Fruit fly (Drosophila melanogaster) whole organism, pupa: Measurements from ENCODE around the gene RpS25.

ENCODE experiments used
- CG10348 ChIP-seq: fragments of 200-800 bp; sonication (Bioruptor generic); IDR thresholded peaks from 2 replicates; pipeline ENCODE4 v1.3.6; 2022; ENCODE audit warnings: missing biosample characterization, missing genetic modification characterization
- CG12605 ChIP-seq: fragments of 200-800 bp; sonication (Bioruptor generic); IDR thresholded peaks from 2 replicates; pipeline ENCODE4 v1.3.6; 2022; ENCODE audit warnings: missing biosample characterization, missing genetic modification characterization
- CG13204 ChIP-seq: fragments of 200-800 bp; sonication (Bioruptor generic); optimal IDR thresholded peaks from 2 replicates; lab custom pipeline; 2018; ENCODE audit warnings: missing biosample characterization, mild to moderate bottlenecking, missing genetic modification characterization, moderate library complexity
- CG14655 ChIP-seq: fragments of 200-800 bp; sonication (Bioruptor generic); optimal IDR thresholded peaks from 3 replicates; lab custom pipeline; 2017; ENCODE audit warnings: mild to moderate bottlenecking, missing biosample characterization, missing genetic modification reagents, missing genetic modification characterization
- CG15710 ChIP-seq: fragments of 200-800 bp; sonication (Bioruptor generic); optimal IDR thresholded peaks from 2 replicates; lab custom pipeline; 2018; ENCODE audit warnings: missing biosample characterization, mild to moderate bottlenecking, missing genetic modification characterization, moderate library complexity
- CG17806 ChIP-seq: fragments of 200-800 bp; sonication (Bioruptor generic); optimal IDR thresholded peaks from 2 replicates; lab custom pipeline; 2018; ENCODE audit warnings: missing biosample characterization, mild to moderate bottlenecking, missing genetic modification characterization, moderate library complexity
- CG32121 ChIP-seq: fragments of 200-800 bp; sonication (Bioruptor generic); IDR thresholded peaks from 2 replicates; pipeline ENCODE4 v1.3.6; 2022; ENCODE audit warnings: missing biosample characterization, missing genetic modification characterization
- CG34367 ChIP-seq: fragments of 200-800 bp; sonication (Bioruptor generic); optimal IDR thresholded peaks from 2 replicates; lab custom pipeline; 2018; ENCODE audit warnings: missing biosample characterization, mild to moderate bottlenecking, missing genetic modification characterization
- CG4496 ChIP-seq: fragments of 200-800 bp; sonication (Bioruptor generic); IDR thresholded peaks from 3 replicates; pipeline ENCODE4 v1.3.6; 2022; ENCODE audit warnings: missing biosample characterization, missing genetic modification characterization
- CG8159 ChIP-seq: fragments of 200-800 bp; sonication (Bioruptor generic); optimal IDR thresholded peaks from 3 replicates; lab custom pipeline; 2018; ENCODE audit warnings: missing biosample characterization, mild to moderate bottlenecking, missing genetic modification characterization, moderate library complexity
- CG8301 ChIP-seq: fragments of 200-800 bp; sonication (Bioruptor generic); optimal IDR thresholded peaks from 2 replicates; lab custom pipeline; 2018; ENCODE audit warnings: missing biosample characterization, mild to moderate bottlenecking, missing genetic modification characterization
- CG9948 ChIP-seq: fragments of 200-800 bp; sonication (Bioruptor generic); optimal IDR thresholded peaks from 2 replicates; lab custom pipeline; 2018; ENCODE audit warnings: missing biosample characterization, mild to moderate bottlenecking, missing genetic modification characterization, moderate library complexity
- D1 ChIP-seq: fragments of 200-800 bp; sonication (Bioruptor generic); optimal IDR thresholded peaks from 2 replicates; lab custom pipeline; 2018; ENCODE audit warnings: missing biosample characterization, mild to moderate bottlenecking, missing genetic modification characterization, moderate library complexity
- EcR ChIP-seq: fragments of 200-800 bp; sonication (Bioruptor generic); optimal IDR thresholded peaks from 3 replicates; lab custom pipeline; 2019; ENCODE audit warnings: missing biosample characterization, missing genetic modification characterization, mild to moderate bottlenecking, moderate library complexity, missing genetic modification reagents
- Ets98B ChIP-seq: fragments of 200-800 bp; sonication (Bioruptor generic); IDR thresholded peaks from 2 replicates; pipeline ENCODE4 v1.3.6; 2022; ENCODE audit warnings: missing biosample characterization, missing genetic modification characterization
- Pif1A ChIP-seq: fragments of 200-800 bp; sonication (Bioruptor generic); optimal IDR thresholded peaks from 3 replicates; lab custom pipeline; 2016; ENCODE audit warnings: missing biosample characterization, missing genetic modification characterization
- Pif1B ChIP-seq: fragments of 200-800 bp; sonication (Bioruptor generic); optimal IDR thresholded peaks from 3 replicates; lab custom pipeline; 2016; ENCODE audit warnings: missing biosample characterization, missing genetic modification characterization
- Snoo ChIP-seq: fragments of 200-800 bp; sonication (Bioruptor generic); optimal IDR thresholded peaks from 3 replicates; lab custom pipeline; 2017; ENCODE audit warnings: missing biosample characterization, mild to moderate bottlenecking, missing genetic modification characterization, inconsistent platforms
- fd96Ca ChIP-seq: fragments of 200-800 bp; sonication (Bioruptor generic); IDR thresholded peaks from 3 replicates; pipeline ENCODE4 v1.3.6; 2022; ENCODE audit warnings: missing biosample characterization, missing genetic modification characterization
- gl ChIP-seq: fragments of 200-800 bp; sonication (Bioruptor generic); optimal IDR thresholded peaks from 2 replicates; lab custom pipeline; 2018; ENCODE audit warnings: missing biosample characterization, mild to moderate bottlenecking, missing genetic modification characterization
- rn ChIP-seq: fragments of 200-800 bp; sonication (Bioruptor generic); IDR thresholded peaks from 2 replicates; pipeline ENCODE4 v1.3.6; 2022; ENCODE audit warnings: missing biosample characterization, missing genetic modification characterization

RpS25 gene

dm6 chr3R:11221437-11222230, 5.5 kb upstream of the RpS25 start, which contains the start of the genes CG6693 and RpL3:
CG6693 (minus strand) TSS chr3R:11221639.
RpL3 (plus strand) TSS chr3R:11221894.
- TF ChIP-seq fd96Ca (no peak), D1 (tag; lab: Kevin White, UChicago) (no peak), Pif1A (GFP tag; lab: Kevin White, UChicago) (no peak), CG34367 (tag; lab: Kevin White, UChicago) (peak; percentile 58), CG4496 (GFP tag; lab: Robert Waterston, UW) (peak; percentile 78), EcR (peak; percentile 16), CG15710 (tag; lab: Kevin White, UChicago) (peak; percentile 49), CG17806 (tag; lab: Kevin White, UChicago) (peak; percentile 31), Pif1B (GFP tag; lab: Kevin White, UChicago) (no peak), Ets98B (GFP tag; lab: Robert Waterston, UW) (peak; percentile 61), Snoo (tag; lab: Kevin White, UChicago) (peak; percentile 81), CG12605 (peak; percentile 81), CG32121 (peak; percentile 74), CG8159 (tag; lab: Kevin White, UChicago) (peak; percentile 59), gl (peak; percentile 56)

dm6 chr3R:11219883-11220282, 3.8 kb upstream of the RpS25 start, which contains the start of gene CG6689:
CG6689 (minus strand) TSS chr3R:11220064.
- TF ChIP-seq EcR (no peak), CG17806 (tag; lab: Kevin White, UChicago) (no peak), CG14655 (GFP tag; lab: Kevin White, UChicago) (no peak), CG4496 (GFP tag; lab: Robert Waterston, UW) (0 out of 3 replicates have a peak, but pooled peaks have one; percentile 21), CG8159 (tag; lab: Kevin White, UChicago) (no peak), CG10348 (no peak)

- TF ChIP-seq CG10348 (no peak), CG12605 (peak; percentile 55), Ets98B (GFP tag; lab: Robert Waterston, UW) (peak; percentile 35; the same call in 1 of the 2 replicates), CG4496 (GFP tag; lab: Robert Waterston, UW) (peak; percentile 51; the same call in 1 of the 3 replicates), CG9948 (tag; lab: Kevin White, UChicago) (peak; percentile 58), rn (0 out of 2 replicates have a peak, but pooled peaks have one; percentile 12), fd96Ca (no peak), CG15710 (tag; lab: Kevin White, UChicago) (peak; percentile 62), gl (no peak), Pif1B (GFP tag; lab: Kevin White, UChicago) (peak; percentile 39), Pif1A (GFP tag; lab: Kevin White, UChicago) (no peak), CG8159 (tag; lab: Kevin White, UChicago) (peak; percentile 66), EcR (peak; percentile 33), CG32121 (peak; percentile 10; the same call in 1 of the 2 replicates), CG34367 (tag; lab: Kevin White, UChicago) (peak; percentile 45), CG17806 (tag; lab: Kevin White, UChicago) (peak; percentile 45), CG13204 (GFP tag; lab: Kevin White, UChicago) (no peak), D1 (tag; lab: Kevin White, UChicago) (no peak), CG8301 (tag; lab: Kevin White, UChicago) (peak; percentile 47), CG14655 (GFP tag; lab: Kevin White, UChicago) (no peak), Snoo (tag; lab: Kevin White, UChicago) (peak; percentile 35)
These were observed 1.6 kb downstream of the RpS25 start, which contains the start of gene ZnT86D for dm6 chr3R:11214449-11214950. ZnT86D (minus strand) TSS chr3R:11214539.

dm6 chr3R:11211291-11212061, 4.6 kb downstream of the RpS25 start:
- TF ChIP-seq CG8301 (tag; lab: Kevin White, UChicago): peak; percentile 59
- peak; percentile 62 for TF ChIP-seq Ets98B (GFP tag; lab: Robert Waterston, UW)
- TF ChIP-seq Pif1A (GFP tag; lab: Kevin White, UChicago): peak; percentile 66
- peak; percentile 78 for TF ChIP-seq CG12605
- no peak; the same call in 2 of the 3 replicates for TF ChIP-seq fd96Ca
- TF ChIP-seq CG17806 (tag; lab: Kevin White, UChicago): peak; percentile 61
- TF ChIP-seq CG32121: peak; percentile 73
- TF ChIP-seq CG10348: no peak
- TF ChIP-seq CG13204 (GFP tag; lab: Kevin White, UChicago): no peak
- peak; percentile 58 for TF ChIP-seq CG8159 (tag; lab: Kevin White, UChicago)
- TF ChIP-seq CG34367 (tag; lab: Kevin White, UChicago): peak; percentile 29
- peak; percentile 95 for TF ChIP-seq EcR
- TF ChIP-seq gl: no peak
- no peak for TF ChIP-seq CG14655 (GFP tag; lab: Kevin White, UChicago)
- peak; percentile 41 for TF ChIP-seq Pif1B (GFP tag; lab: Kevin White, UChicago)
- peak; percentile 65; the same call in 2 of the 3 replicates for TF ChIP-seq CG4496 (GFP tag; lab: Robert Waterston, UW)
- peak; percentile 56 for TF ChIP-seq Snoo (tag; lab: Kevin White, UChicago)
- peak; percentile 58 for TF ChIP-seq CG15710 (tag; lab: Kevin White, UChicago)
- peak; percentile 27; the same call in 1 of the 2 replicates for TF ChIP-seq rn
- TF ChIP-seq D1 (tag; lab: Kevin White, UChicago): no peak
- peak; percentile 44 for TF ChIP-seq CG9948 (tag; lab: Kevin White, UChicago)
